Fruit fly (Drosophila melanogaster) Kc167 (cell line): ENCODE results near the gene CG13380.

ENCODE experiments used
- Sin3A ChIP-seq: fragments of >200 bp; optimal IDR thresholded peaks from 2 replicates; lab custom pipeline; 2018; ENCODE audit warnings: missing external identifiers
- insv ChIP-seq: fragments of >200 bp; optimal IDR thresholded peaks from 3 replicates; lab custom pipeline; 2018; ENCODE audit warnings: missing external identifiers
- psq ChIP-seq: fragments of >200 bp; optimal IDR thresholded peaks from 2 replicates; lab custom pipeline; 2017; ENCODE audit warnings: missing external identifiers

DNA sequence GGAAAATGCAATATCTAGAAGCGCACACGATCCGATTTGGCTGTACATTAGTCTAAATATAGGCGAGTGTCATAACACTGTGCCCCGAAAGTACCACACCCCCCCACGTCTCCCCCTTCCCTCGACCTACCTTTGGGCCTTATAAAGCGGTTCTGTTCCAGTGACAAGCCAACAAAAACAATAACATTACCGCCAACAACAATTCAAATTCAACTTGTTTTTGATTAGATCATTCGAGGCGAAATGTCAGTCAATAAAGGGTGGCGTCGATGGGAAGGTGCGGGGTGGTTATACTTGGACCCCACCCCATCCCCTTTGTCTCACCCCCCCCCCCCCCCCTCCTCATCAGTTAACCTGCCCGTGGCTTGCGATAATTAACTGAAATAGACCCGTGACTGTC lies 15.3 kb upstream of the CG13380 start:
- TF ChIP-seq psq (lab: Kevin White, UChicago) (no peak), Sin3A (lab: Kevin White, UChicago) (no peak), insv (lab: Kevin White, UChicago) (no peak)
